Worm (Caenorhabditis elegans) whole organism, L4 larva: ENCODE measurements around the gene B0303.16.

Experiments used
- F37D6.2 ChIP-seq: sonication (generic microtip); optimal IDR thresholded peaks from 2 replicates; lab custom pipeline; 2016; ENCODE audit warnings: mild to moderate bottlenecking, missing genetic modification characterization, missing compliant biosample characterization
- R02D3.7 ChIP-seq: fragments of 150-350 bp; sonication (generic microtip); optimal IDR thresholded peaks from 3 replicates; lab custom pipeline; 2014; ENCODE audit warnings: missing biosample characterization, missing genetic modification characterization
- T20F7.1 ChIP-seq: fragments of 200-800 bp; sonication (Bioruptor generic); optimal IDR thresholded peaks from 2 replicates; lab custom pipeline; 2018; ENCODE audit warnings: mild to moderate bottlenecking, missing genetic modification characterization, missing compliant biosample characterization
- Y48G9A.11 ChIP-seq: fragments of 200-800 bp; sonication (Bioruptor generic); IDR thresholded peaks from 2 replicates; pipeline ENCODE4 v1.3.6; 2022; ENCODE audit warnings: missing genetic modification reagents, missing genetic modification characterization, missing compliant biosample characterization
- Y75B8A.6 ChIP-seq: fragments of 200-800 bp; sonication (Bioruptor generic); IDR thresholded peaks from 2 replicates; pipeline ENCODE4 v1.3.6; 2022; ENCODE audit warnings: missing genetic modification reagents, missing genetic modification characterization, missing compliant biosample characterization
- ZK337.2 ChIP-seq: fragments of 200-800 bp; sonication (Bioruptor generic); IDR thresholded peaks from 2 replicates; pipeline ENCODE4 v1.3.6; 2022; ENCODE audit warnings: missing genetic modification reagents, missing genetic modification characterization, missing compliant biosample characterization
- aha-1 ChIP-seq: fragments of 150-350 bp; peaks from one replicate; lab custom pipeline; 2014; ENCODE audit warnings: missing biosample characterization, missing genetic modification characterization
- aly-2 ChIP-seq: sonication (generic microtip); optimal IDR thresholded peaks from 2 replicates; lab custom pipeline; 2018; ENCODE audit warnings: missing biosample characterization, missing genetic modification characterization
- ama-1 ChIP-seq: fragments of 150-350 bp; optimal IDR thresholded peaks from 2 replicates; lab custom pipeline; 2014; ENCODE audit warnings: inconsistent platforms, mixed read lengths
- attf-4 ChIP-seq: sonication (generic microtip); optimal IDR thresholded peaks from 3 replicates; lab custom pipeline; 2017; ENCODE audit warnings: missing biosample characterization, missing genetic modification characterization
- ceh-20 ChIP-seq: fragments of 200-800 bp; sonication (Bioruptor generic); IDR thresholded peaks from 2 replicates; pipeline ENCODE4 v1.3.6; 2022; ENCODE audit warnings: missing genetic modification reagents, missing genetic modification characterization, missing compliant biosample characterization
- ceh-32 ChIP-seq: sonication (generic microtip); optimal IDR thresholded peaks from 2 replicates; lab custom pipeline; 2016; ENCODE audit warnings: mild to moderate bottlenecking, missing genetic modification characterization, missing compliant biosample characterization; ENCODE audit not compliant: poor library complexity
- ceh-44 ChIP-seq: fragments of 200-800 bp; sonication (Bioruptor generic); IDR thresholded peaks from 2 replicates; pipeline ENCODE4 v1.3.6; 2022; ENCODE audit warnings: missing genetic modification reagents, missing genetic modification characterization, missing compliant biosample characterization
- ctbp-1 ChIP-seq: fragments of 200-800 bp; sonication (Bioruptor generic); IDR thresholded peaks from 2 replicates; pipeline ENCODE4 v1.3.6; 2022; ENCODE audit warnings: missing genetic modification reagents, missing genetic modification characterization, missing compliant biosample characterization
- daf-16 ChIP-seq, 3 experiments: sonication (generic microtip); optimal IDR thresholded peaks; 2 replicates each; lab custom pipeline; 2016 to 2017; ENCODE audit warnings: missing genetic modification characterization in 3 of 3, missing genetic modification reagents in 3 of 3, mild to moderate bottlenecking in 2 of 3, missing compliant biosample characterization in 2 of 3, missing biosample characterization in 1 of 3, moderate library complexity in 1 of 3
- daf-8 ChIP-seq: fragments of 200-800 bp; sonication (Bioruptor generic); IDR thresholded peaks from 2 replicates; pipeline ENCODE4 v1.3.6; 2022; ENCODE audit warnings: missing genetic modification characterization, missing compliant biosample characterization
- dmd-6 ChIP-seq: fragments of 200-800 bp; sonication (Bioruptor generic); IDR thresholded peaks from 2 replicates; pipeline ENCODE4 v1.3.6; 2022; ENCODE audit warnings: missing genetic modification reagents, missing genetic modification characterization, missing compliant biosample characterization
- dmd-9 ChIP-seq: fragments of 200-800 bp; sonication (Bioruptor generic); IDR thresholded peaks from 2 replicates; pipeline ENCODE4 v1.3.6; 2022; ENCODE audit warnings: missing genetic modification reagents, missing genetic modification characterization, missing compliant biosample characterization
- duxl-1 ChIP-seq: sonication (generic microtip); optimal IDR thresholded peaks from 2 replicates; lab custom pipeline; 2016; ENCODE audit warnings: mild to moderate bottlenecking, missing genetic modification characterization, moderate library complexity, missing compliant biosample characterization; ENCODE audit not compliant: poor library complexity
- dve-1 ChIP-seq: sonication (generic microtip); optimal IDR thresholded peaks from 2 replicates; lab custom pipeline; 2017; ENCODE audit warnings: antibody characterized with exemption, mild to moderate bottlenecking, missing genetic modification characterization, missing compliant biosample characterization; ENCODE audit not compliant: insufficient read depth
- egl-43 ChIP-seq: fragments of 200-800 bp; sonication (Bioruptor generic); IDR thresholded peaks from 2 replicates; pipeline ENCODE4 v1.3.6; 2022; ENCODE audit warnings: missing genetic modification reagents, missing genetic modification characterization, missing compliant biosample characterization
- hlh-11 ChIP-seq: fragments of 200-800 bp; sonication (Bioruptor generic); optimal IDR thresholded peaks from 2 replicates; lab custom pipeline; 2018; ENCODE audit warnings: mild to moderate bottlenecking, missing genetic modification characterization, missing compliant biosample characterization
- hlh-30 ChIP-seq: sonication (generic microtip); optimal IDR thresholded peaks from 2 replicates; lab custom pipeline; 2017; ENCODE audit warnings: antibody characterized with exemption, mild to moderate bottlenecking, missing genetic modification characterization, missing compliant biosample characterization; ENCODE audit not compliant: insufficient read depth
- hmg-1.1 ChIP-seq: fragments of 200-800 bp; sonication (Bioruptor generic); IDR thresholded peaks from 2 replicates; pipeline ENCODE4 v1.3.6; 2022; ENCODE audit warnings: missing genetic modification reagents, missing genetic modification characterization, missing compliant biosample characterization
- lin-1 ChIP-seq: fragments of 200-800 bp; sonication (Bioruptor generic); IDR thresholded peaks from 2 replicates; pipeline ENCODE4 v1.3.6; 2022; ENCODE audit warnings: missing genetic modification reagents, missing genetic modification characterization, missing compliant biosample characterization
- lin-38 ChIP-seq: fragments of 200-800 bp; sonication (Bioruptor generic); IDR thresholded peaks from 2 replicates; pipeline ENCODE4 v1.3.6; 2022; ENCODE audit warnings: missing genetic modification reagents, missing genetic modification characterization, missing compliant biosample characterization
- lin-39 ChIP-seq: fragments of 150-350 bp; optimal IDR thresholded peaks from 2 replicates; lab custom pipeline; 2014; ENCODE audit warnings: missing biosample characterization, missing genetic modification reagents, missing genetic modification characterization
- mdl-1 ChIP-seq, 2 experiments: fragments of 150-350 bp in 1 of 2; sonication (generic microtip) in 1 of 2; optimal IDR thresholded peaks; 2 replicates each; lab custom pipeline; 2014 to 2017; ENCODE audit warnings: missing biosample characterization in 2 of 2, missing genetic modification characterization in 2 of 2
- mep-1 ChIP-seq: fragments of 150-350 bp; sonication (generic microtip); optimal IDR thresholded peaks from 3 replicates; lab custom pipeline; 2014; ENCODE audit warnings: missing biosample characterization, missing genetic modification characterization
- mes-2 ChIP-seq: sonication (generic microtip); optimal IDR thresholded peaks from 2 replicates; lab custom pipeline; 2016; ENCODE audit warnings: missing genotype, mild to moderate bottlenecking, missing genetic modification characterization, missing compliant biosample characterization; ENCODE audit not compliant: poor library complexity, severe bottlenecking
- nhr-102 ChIP-seq: sonication (generic microtip); optimal IDR thresholded peaks from 2 replicates; lab custom pipeline; 2016; ENCODE audit warnings: mild to moderate bottlenecking, missing genetic modification characterization, moderate library complexity, missing compliant biosample characterization
- nhr-111 ChIP-seq: fragments of 200-800 bp; sonication (Bioruptor generic); optimal IDR thresholded peaks from 2 replicates; lab custom pipeline; 2018; ENCODE audit warnings: mild to moderate bottlenecking, missing genetic modification characterization, missing compliant biosample characterization
- nhr-25 ChIP-seq: sonication (generic microtip); optimal IDR thresholded peaks from 2 replicates; lab custom pipeline; 2017; ENCODE audit warnings: missing genetic modification characterization, mild to moderate bottlenecking, missing compliant biosample characterization, antibody characterized with exemption, moderate library complexity, borderline replicate concordance; ENCODE audit not compliant: insufficient read depth
- nhr-28 ChIP-seq: fragments of 150-350 bp; optimal IDR thresholded peaks from 2 replicates; lab custom pipeline; 2014; ENCODE audit warnings: missing biosample characterization, missing genetic modification characterization
- nhr-6 ChIP-seq: fragments of 150-350 bp; optimal IDR thresholded peaks from 2 replicates; lab custom pipeline; 2014; ENCODE audit warnings: missing biosample characterization, missing genetic modification characterization
- nhr-77 ChIP-seq: fragments of 150-350 bp; optimal IDR thresholded peaks from 2 replicates; lab custom pipeline; 2014; ENCODE audit warnings: missing biosample characterization, missing genetic modification characterization
- php-3 ChIP-seq: fragments of 200-800 bp; sonication (Bioruptor generic); IDR thresholded peaks from 2 replicates; pipeline ENCODE4 v1.3.6; 2022; ENCODE audit warnings: missing genetic modification reagents, missing genetic modification characterization, missing compliant biosample characterization
- pqm-1 ChIP-seq: sonication (generic microtip); optimal IDR thresholded peaks from 2 replicates; lab custom pipeline; 2017; ENCODE audit warnings: missing biosample characterization, missing genetic modification characterization
- sdz-12 ChIP-seq: fragments of 200-800 bp; sonication (Bioruptor generic); optimal IDR thresholded peaks from 2 replicates; lab custom pipeline; 2018; ENCODE audit warnings: mild to moderate bottlenecking, missing genetic modification characterization, missing compliant biosample characterization
- snpc-4 ChIP-seq: fragments of 150-350 bp; optimal IDR thresholded peaks from 2 replicates; lab custom pipeline; 2014; ENCODE audit warnings: missing biosample characterization, missing genetic modification characterization
- tag-97 ChIP-seq: fragments of 200-800 bp; sonication (Bioruptor generic); IDR thresholded peaks from 2 replicates; pipeline ENCODE4 v1.3.6; 2022; ENCODE audit warnings: missing genetic modification characterization, missing compliant biosample characterization
- tra-1 ChIP-seq: fragments of 200-800 bp; sonication (Bioruptor generic); IDR thresholded peaks from 2 replicates; pipeline ENCODE4 v1.3.6; 2022; ENCODE audit warnings: missing genetic modification reagents, missing genetic modification characterization, missing compliant biosample characterization
- unc-130 ChIP-seq: sonication (generic microtip); optimal IDR thresholded peaks from 2 replicates; lab custom pipeline; 2016; ENCODE audit warnings: missing genetic modification reagents, missing genetic modification characterization, missing compliant biosample characterization
- unc-39 ChIP-seq: sonication (generic microtip); optimal IDR thresholded peaks from 2 replicates; lab custom pipeline; 2017; ENCODE audit warnings: missing biosample characterization, missing genetic modification characterization
- zfp-2 ChIP-seq: sonication (generic microtip); optimal IDR thresholded peaks from 2 replicates; lab custom pipeline; 2016; ENCODE audit warnings: mild to moderate bottlenecking, missing genetic modification characterization, missing compliant biosample characterization
- zip-2 ChIP-seq: fragments of 150-350 bp; optimal IDR thresholded peaks from 2 replicates; lab custom pipeline; 2014; ENCODE audit warnings: missing biosample characterization, missing genetic modification characterization

The B0303.16 gene

DNA sequence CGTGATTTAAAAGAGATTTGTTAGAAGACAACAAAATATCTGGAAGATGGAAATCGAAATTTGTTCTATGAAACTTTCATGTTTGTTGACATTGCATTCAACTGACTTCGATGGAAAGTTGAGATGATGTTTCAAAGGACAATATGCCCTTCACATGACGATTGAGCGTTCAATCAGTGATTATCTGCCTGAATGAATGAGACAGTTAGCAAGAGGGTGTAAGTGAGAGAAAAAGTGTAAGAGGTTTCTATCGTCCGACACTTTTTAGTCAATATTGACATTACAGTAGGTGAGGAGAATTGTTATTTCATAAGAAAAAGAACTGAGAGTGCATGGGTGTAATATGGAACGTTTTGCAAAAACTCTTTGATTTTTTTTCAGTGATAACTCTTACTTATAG lies 28.4 kb downstream of the B0303.16 start (continued):
- TF ChIP-seq tag-97 (GFP tag; lab: Robert Waterston, UW): no peak
- TF ChIP-seq ceh-32: no peak
- TF ChIP-seq R02D3.7 (tag; lab: Kevin White, UChicago): no peak
- TF ChIP-seq egl-43 (GFP tag; lab: Robert Waterston, UW): no peak
- TF ChIP-seq ceh-44 (GFP tag; lab: Robert Waterston, UW): no peak
- no peak for TF ChIP-seq unc-39 (tag; lab: Kevin White, UChicago)
- no peak for TF ChIP-seq daf-8 (GFP tag; lab: Robert Waterston, UW)
- no peak for TF ChIP-seq mdl-1 (tag; optimal IDR thresholded peaks at IDR 0.05; lab: Kevin White, UChicago)
- TF ChIP-seq nhr-25 (tag; lab: Kevin White, UChicago): peak; percentile 40

DNA sequence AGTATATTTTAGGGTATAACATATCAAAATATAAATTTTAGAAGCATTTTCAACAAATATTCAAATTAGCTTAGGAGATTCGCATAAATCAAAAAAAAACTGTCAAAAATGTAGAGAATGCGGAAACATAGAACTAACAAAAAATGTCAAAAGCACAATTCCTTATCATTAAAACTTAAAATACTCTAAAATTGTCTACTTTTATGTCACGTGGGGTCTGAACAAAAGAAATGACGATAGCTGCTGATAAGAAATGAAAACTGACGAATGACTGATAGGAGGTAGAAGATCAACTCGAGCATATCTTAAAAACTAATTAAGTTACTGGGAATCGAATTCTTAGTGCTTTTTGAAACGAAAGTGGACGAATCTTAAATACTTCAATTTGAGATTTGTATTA lies 28.8 kb downstream of the B0303.16 start:
- TF ChIP-seq mdl-1 (tag; optimal IDR thresholded peaks at IDR 0.05; lab: Kevin White, UChicago) (peak in 1 of 2 experiments; percentile 75), zfp-2 (tag; lab: Kevin White, UChicago) (no peak), mes-2 (peak; percentile 3), ceh-20 (0 out of 2 replicates have a peak, but pooled peaks have one; percentile 11), php-3 (GFP tag; lab: Robert Waterston, UW) (peak; percentile 72), nhr-77 (peak; percentile 10), pqm-1 (tag; lab: Kevin White, UChicago) (peak; percentile 88), aha-1 (tag; lab: Kevin White, UChicago) (peak; percentile 8), nhr-28 (peak; percentile 44), tra-1 (peak; percentile 64; the same call in 1 of the 2 replicates), daf-16 (GFP tag; optimal IDR thresholded peaks at IDR 0.05; lab: Kevin White, UChicago) (peak in 1 of 2 experiments; percentile 28), daf-16 (tag; optimal IDR thresholded peaks at IDR 0.05; lab: Kevin White, UChicago) (peak; percentile 52), dmd-6 (GFP tag; lab: Robert Waterston, UW) (peak; percentile 91), T20F7.1 (peak; percentile 1), ceh-44 (GFP tag; lab: Robert Waterston, UW) (no peak), Y75B8A.6 (GFP tag; lab: Robert Waterston, UW) (no peak), dmd-9 (GFP tag; lab: Robert Waterston, UW) (no peak), nhr-102 (peak; percentile 56), lin-1 (GFP tag; lab: Robert Waterston, UW) (peak; percentile 66), hlh-11 (tag; lab: Kevin White, UChicago) (peak; percentile 62), dve-1 (tag; lab: Kevin White, UChicago) (peak; percentile 94), hlh-30 (tag; lab: Kevin White, UChicago) (peak; percentile 53), lin-38 (GFP tag; lab: Robert Waterston, UW) (peak; percentile 24; the same call in 1 of the 2 replicates), duxl-1 (tag; lab: Kevin White, UChicago) (no peak), unc-130 (GFP tag; lab: Kevin White, UChicago) (no peak)

DNA sequence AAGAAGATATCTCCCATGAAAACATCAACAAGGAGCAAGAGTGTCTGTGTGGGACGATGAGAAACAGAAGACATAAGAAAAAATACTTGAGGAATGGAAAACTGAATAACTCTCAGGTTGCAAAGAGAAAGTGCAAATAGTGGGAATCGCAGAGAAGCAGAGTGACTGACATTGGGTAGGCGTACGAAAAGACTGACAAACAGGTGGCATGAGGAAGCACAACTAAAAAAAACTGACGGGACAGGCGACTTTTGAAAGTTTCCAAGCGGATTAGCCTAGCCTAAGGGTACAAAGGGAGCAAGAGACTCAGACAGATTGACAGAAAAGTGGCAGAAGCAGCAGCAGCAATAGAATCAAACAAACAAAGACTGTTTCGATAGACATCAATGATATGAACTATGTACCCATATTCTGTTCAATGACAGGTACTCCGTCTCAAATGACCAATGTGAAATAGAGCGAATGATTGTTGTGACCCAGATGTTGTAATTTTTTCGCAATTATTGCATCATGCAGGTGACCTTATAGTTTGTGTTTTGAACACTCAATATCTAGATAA lies 29.5 kb downstream of the B0303.16 start:
- TF ChIP-seq ctbp-1 (GFP tag; lab: Robert Waterston, UW) (no peak), aly-2 (tag; lab: Kevin White, UChicago) (no peak), nhr-6 (tag; lab: Kevin White, UChicago) (no peak), nhr-111 (GFP tag; lab: Kevin White, UChicago) (no peak), tra-1 (peak; percentile 63; the same call in 1 of the 2 replicates), snpc-4 (tag; lab: Kevin White, UChicago) (no peak), Y48G9A.11 (GFP tag; lab: Robert Waterston, UW) (no peak), F37D6.2 (tag; lab: Kevin White, UChicago) (no peak), ZK337.2 (GFP tag; lab: Robert Waterston, UW) (no peak), hmg-1.1 (GFP tag; lab: Robert Waterston, UW) (no peak), attf-4 (tag; lab: Kevin White, UChicago) (no peak), duxl-1 (tag; lab: Kevin White, UChicago) (no peak), zip-2 (no peak), daf-16 (GFP tag; optimal IDR thresholded peaks at IDR 0.05; lab: Kevin White, UChicago) (peak; percentile 12 to 92), daf-16 (tag; optimal IDR thresholded peaks at IDR 0.05; lab: Kevin White, UChicago) (peak; percentile 27), lin-39 (tag; lab: Kevin White, UChicago) (no peak), ama-1 (lab: Kevin White, UChicago) (no peak), sdz-12 (no peak), dmd-9 (GFP tag; lab: Robert Waterston, UW) (no peak), mep-1 (tag; lab: Kevin White, UChicago) (peak; percentile 41), lin-38 (GFP tag; lab: Robert Waterston, UW) (no peak)
